Worm (Caenorhabditis elegans) whole organism, L3 larva: ENCODE results near the gene C17H12.6.

ENCODE experiments used
- R02D3.7 ChIP-seq: fragments of 150-350 bp; optimal IDR thresholded peaks from 2 replicates; lab custom pipeline; 2014; ENCODE audit warnings: missing biosample characterization, missing genetic modification characterization
- ZK546.5 ChIP-seq: sonication (generic microtip); optimal IDR thresholded peaks from 2 replicates; lab custom pipeline; 2017; ENCODE audit warnings: missing biosample characterization, missing genetic modification characterization
- aly-2 ChIP-seq: fragments of 150-350 bp; optimal IDR thresholded peaks from 2 replicates; lab custom pipeline; 2014; ENCODE audit warnings: missing biosample characterization, missing genetic modification characterization
- ama-1 ChIP-seq: fragments of 150-350 bp; optimal IDR thresholded peaks from 2 replicates; lab custom pipeline; 2018
- ceh-16 ChIP-seq: sonication (generic microtip); optimal IDR thresholded peaks from 2 replicates; lab custom pipeline; 2017; ENCODE audit warnings: missing biosample characterization, missing genetic modification characterization
- ceh-28 ChIP-seq: fragments of 150-350 bp; optimal IDR thresholded peaks from 2 replicates; lab custom pipeline; 2014; ENCODE audit warnings: missing biosample characterization, missing genetic modification reagents, missing genetic modification characterization
- ceh-82 ChIP-seq: fragments of 150-350 bp; optimal IDR thresholded peaks from 2 replicates; lab custom pipeline; 2014; ENCODE audit warnings: missing biosample characterization, missing genetic modification characterization
- ceh-9 ChIP-seq: sonication (generic microtip); optimal IDR thresholded peaks from 2 replicates; lab custom pipeline; 2018; ENCODE audit warnings: missing biosample characterization, missing genetic modification characterization
- daf-12 ChIP-seq: fragments of 150-350 bp; optimal IDR thresholded peaks from 2 replicates; lab custom pipeline; 2014; ENCODE audit warnings: missing biosample characterization, missing genetic modification reagents, missing genetic modification characterization
- egl-5 ChIP-seq: fragments of 150-350 bp; optimal IDR thresholded peaks from 2 replicates; lab custom pipeline; 2017; ENCODE audit warnings: missing biosample characterization, missing genetic modification reagents, missing genetic modification characterization, inconsistent platforms
- elt-1 ChIP-seq: fragments of 150-350 bp; optimal IDR thresholded peaks from 2 replicates; lab custom pipeline; 2014; ENCODE audit warnings: missing biosample characterization, missing genetic modification characterization
- elt-2 ChIP-seq: sonication (generic microtip); optimal IDR thresholded peaks from 2 replicates; lab custom pipeline; 2016; ENCODE audit warnings: missing genetic modification reagents, mild to moderate bottlenecking, missing genetic modification characterization, missing compliant biosample characterization
- elt-3 ChIP-seq, 3 experiments: fragments of 150-350 bp in 1 of 3; sonication (generic microtip) in 2 of 3; optimal IDR thresholded peaks; 2 replicates in 2 of 3; 4 replicates in 1 of 3; lab custom pipeline; 2014 to 2017; ENCODE audit warnings: missing biosample characterization in 3 of 3, missing genetic modification characterization in 3 of 3
- fkh-10 ChIP-seq: sonication (generic microtip); optimal IDR thresholded peaks from 2 replicates; lab custom pipeline; 2017; ENCODE audit warnings: missing biosample characterization, missing genetic modification reagents, missing genetic modification characterization
- fkh-2 ChIP-seq: fragments of 150-350 bp; optimal IDR thresholded peaks from 2 replicates; lab custom pipeline; 2014; ENCODE audit warnings: missing biosample characterization, missing genetic modification reagents, missing genetic modification characterization
- fos-1 ChIP-seq: fragments of 150-350 bp; optimal IDR thresholded peaks from 2 replicates; lab custom pipeline; 2014; ENCODE audit warnings: missing biosample characterization, missing genetic modification characterization
- hmg-11 ChIP-seq: sonication (generic microtip); optimal IDR thresholded peaks from 2 replicates; lab custom pipeline; 2016; ENCODE audit warnings: missing genetic modification characterization, missing compliant biosample characterization
- jun-1 ChIP-seq: fragments of 150-350 bp; optimal IDR thresholded peaks from 2 replicates; lab custom pipeline; 2014; ENCODE audit warnings: missing biosample characterization, missing genetic modification reagents, missing genetic modification characterization
- lin-15B ChIP-seq: fragments of 150-350 bp; optimal IDR thresholded peaks from 2 replicates; lab custom pipeline; 2014; ENCODE audit warnings: missing biosample characterization, missing genetic modification characterization
- lin-39 ChIP-seq: fragments of 150-350 bp; optimal IDR thresholded peaks from 2 replicates; lab custom pipeline; 2018; ENCODE audit warnings: missing biosample characterization, missing genetic modification reagents, missing genetic modification characterization
- lsy-12 ChIP-seq: sonication (generic microtip); optimal IDR thresholded peaks from 2 replicates; lab custom pipeline; 2016; ENCODE audit warnings: mild to moderate bottlenecking, missing genetic modification characterization, missing compliant biosample characterization
- mdl-1 ChIP-seq: fragments of 150-350 bp; optimal IDR thresholded peaks from 2 replicates; lab custom pipeline; 2014; ENCODE audit warnings: missing biosample characterization, missing genetic modification characterization
- mml-1 ChIP-seq: fragments of 150-350 bp; sonication (generic microtip); optimal IDR thresholded peaks from 3 replicates; lab custom pipeline; 2014; ENCODE audit warnings: missing biosample characterization, missing genetic modification characterization
- nhr-11 ChIP-seq: fragments of 150-350 bp; optimal IDR thresholded peaks from 2 replicates; lab custom pipeline; 2014; ENCODE audit warnings: missing biosample characterization, missing genetic modification characterization
- nhr-12 ChIP-seq: fragments of 150-350 bp; optimal IDR thresholded peaks from 2 replicates; lab custom pipeline; 2014; ENCODE audit warnings: missing biosample characterization, missing genetic modification characterization
- nhr-237 ChIP-seq: fragments of 150-350 bp; optimal IDR thresholded peaks from 2 replicates; lab custom pipeline; 2014; ENCODE audit warnings: missing biosample characterization, missing genetic modification characterization
- nhr-25 ChIP-seq: sonication (generic microtip); optimal IDR thresholded peaks from 2 replicates; lab custom pipeline; 2017; ENCODE audit warnings: missing biosample characterization, missing genetic modification characterization
- nhr-28 ChIP-seq: fragments of 150-350 bp; optimal IDR thresholded peaks from 2 replicates; lab custom pipeline; 2014; ENCODE audit warnings: missing biosample characterization, missing genetic modification characterization
- nhr-43 ChIP-seq: sonication (generic microtip); optimal IDR thresholded peaks from 2 replicates; lab custom pipeline; 2016; ENCODE audit warnings: mild to moderate bottlenecking, missing genetic modification characterization, missing compliant biosample characterization; ENCODE audit not compliant: poor library complexity, severe bottlenecking
- nhr-67 ChIP-seq: fragments of 150-350 bp; optimal IDR thresholded peaks from 2 replicates; lab custom pipeline; 2014; ENCODE audit warnings: missing biosample characterization, missing genetic modification characterization
- nhr-76 ChIP-seq: fragments of 150-350 bp; sonication (generic microtip); optimal IDR thresholded peaks from 5 replicates; lab custom pipeline; 2014; ENCODE audit warnings: missing biosample characterization, missing genetic modification characterization
- pqm-1 ChIP-seq: fragments of 150-350 bp; optimal IDR thresholded peaks from 2 replicates; lab custom pipeline; 2017; ENCODE audit warnings: missing biosample characterization, missing genetic modification characterization, inconsistent platforms
- skn-1 ChIP-seq: fragments of 150-350 bp; optimal IDR thresholded peaks from 2 replicates; lab custom pipeline; 2014; ENCODE audit warnings: missing biosample characterization, missing genetic modification characterization
- snpc-4 ChIP-seq: fragments of 150-350 bp; optimal IDR thresholded peaks from 2 replicates; lab custom pipeline; 2014; ENCODE audit warnings: missing biosample characterization, missing genetic modification characterization
- tbx-2 ChIP-seq: sonication (generic microtip); optimal IDR thresholded peaks from 2 replicates; lab custom pipeline; 2016; ENCODE audit warnings: mild to moderate bottlenecking, missing genetic modification characterization, missing compliant biosample characterization
- unc-39 ChIP-seq: sonication (generic microtip); optimal IDR thresholded peaks from 4 replicates; lab custom pipeline; 2017; ENCODE audit warnings: missing biosample characterization, missing genetic modification characterization
- unc-62 ChIP-seq: fragments of 150-350 bp; sonication (generic microtip); optimal IDR thresholded peaks from 4 replicates; lab custom pipeline; 2014; ENCODE audit warnings: missing biosample characterization, missing genetic modification reagents, missing genetic modification characterization
- ztf-11 ChIP-seq: fragments of 150-350 bp; optimal IDR thresholded peaks from 2 replicates; lab custom pipeline; 2014; ENCODE audit warnings: missing biosample characterization, missing genetic modification characterization
- ztf-4 ChIP-seq: fragments of 150-350 bp; optimal IDR thresholded peaks from 2 replicates; lab custom pipeline; 2014; ENCODE audit warnings: missing biosample characterization, missing genetic modification characterization

Gene C17H12.6

ce11 chrIV:6822406-6822805, at the start of gene C17H12.6:
TSS of gene C17H12.6 (minus strand) at chrIV:6822506.
- TF ChIP-seq ceh-16 (tag; lab: Kevin White, UChicago) (no peak), nhr-76 (no peak), jun-1 (tag; lab: Kevin White, UChicago) (no peak)

ce11 chrIV:6867791-6868190, 45.5 kb upstream of the C17H12.6 start, which contains the start of gene srx-20:
TSS of gene srx-20 (plus strand) at chrIV:6868091.
- no peak for TF ChIP-seq mdl-1
- no peak for TF ChIP-seq fkh-2 (tag; lab: Kevin White, UChicago)
- no peak for TF ChIP-seq hmg-11
- no peak for TF ChIP-seq elt-1 (tag; lab: Kevin White, UChicago)
- TF ChIP-seq ceh-9 (tag; lab: Kevin White, UChicago), result no peak

ce11 chrIV:6859270-6859669, 37.0 kb upstream of the C17H12.6 start, which contains the start of gene R13H7.2:
TSS of gene R13H7.2 (minus strand) at chrIV:6859370.
- TF ChIP-seq nhr-76 (no peak), ztf-11 (tag; lab: Kevin White, UChicago) (no peak), ZK546.5 (tag; lab: Kevin White, UChicago) (no peak), elt-1 (tag; lab: Kevin White, UChicago) (no peak), nhr-67 (tag; lab: Kevin White, UChicago) (no peak), fkh-10 (GFP tag; lab: Kevin White, UChicago) (no peak), snpc-4 (tag; lab: Kevin White, UChicago) (no peak), lsy-12 (no peak), ceh-9 (tag; lab: Kevin White, UChicago) (no peak), ceh-82 (no peak), fos-1 (tag; lab: Kevin White, UChicago) (no peak), ceh-28 (no peak)

- TF ChIP-seq ztf-11 (tag; lab: Kevin White, UChicago) (no peak), hmg-11 (no peak), elt-2 (tag; lab: Kevin White, UChicago) (no peak), nhr-11 (tag; lab: Kevin White, UChicago) (no peak), pqm-1 (no peak), ZK546.5 (tag; lab: Kevin White, UChicago) (no peak), elt-3 (tag; optimal IDR thresholded peaks at IDR 0.05; lab: Kevin White, UChicago) (no peak), daf-12 (tag; lab: Kevin White, UChicago) (no peak)
Measured at ce11 chrIV:6852727-6853126, 30.4 kb upstream of the C17H12.6 start.

- TF ChIP-seq ZK546.5 (tag; lab: Kevin White, UChicago) (no peak), daf-12 (tag; lab: Kevin White, UChicago) (no peak), nhr-11 (tag; lab: Kevin White, UChicago) (no peak), lin-39 (no peak), ama-1 (no peak), nhr-237 (tag; lab: Kevin White, UChicago) (no peak), unc-39 (tag; lab: Kevin White, UChicago) (no peak)
Measured at ce11 chrIV:6842470-6843008, 20.2 kb upstream of the C17H12.6 start, which contains the start of gene lip-1. TSS of gene lip-1 (plus strand) at chrIV:6842958.

ce11 chrIV:6841562-6842282, 19.4 kb upstream of the C17H12.6 start:
- TF ChIP-seq elt-2 (tag; lab: Kevin White, UChicago), result peak; percentile 68
- no peak for TF ChIP-seq lin-39

- TF ChIP-seq fkh-10 (GFP tag; lab: Kevin White, UChicago), result peak; percentile 73
- no peak for TF ChIP-seq nhr-12 (tag; lab: Kevin White, UChicago)
- TF ChIP-seq nhr-43 (tag; lab: Kevin White, UChicago), result no peak
- TF ChIP-seq skn-1 (tag; lab: Kevin White, UChicago), result peak; percentile 74
- TF ChIP-seq ztf-4 (tag; lab: Kevin White, UChicago), result no peak
- TF ChIP-seq unc-62, result peak; percentile 69
- TF ChIP-seq nhr-25 (tag; lab: Kevin White, UChicago), result no peak
- peak; percentile 53 for TF ChIP-seq tbx-2 (tag; lab: Kevin White, UChicago)
- TF ChIP-seq elt-1 (tag; lab: Kevin White, UChicago), result peak; percentile 33
- TF ChIP-seq lin-15B (tag; lab: Kevin White, UChicago), result peak; percentile 61
- TF ChIP-seq nhr-76, result no peak
- TF ChIP-seq R02D3.7, result peak; percentile 45
- TF ChIP-seq nhr-28, result no peak
- TF ChIP-seq ZK546.5 (tag; lab: Kevin White, UChicago), result no peak
- TF ChIP-seq aly-2 (tag; lab: Kevin White, UChicago), result no peak
- peak; percentile 60 for TF ChIP-seq lsy-12
- no peak for TF ChIP-seq ceh-9 (tag; lab: Kevin White, UChicago)
- TF ChIP-seq jun-1 (tag; lab: Kevin White, UChicago), result peak; percentile 77
- TF ChIP-seq mml-1 (tag; lab: Kevin White, UChicago), result no peak
- no peak for TF ChIP-seq egl-5
- TF ChIP-seq nhr-11 (tag; lab: Kevin White, UChicago), result peak; percentile 65
- TF ChIP-seq elt-3 (tag; optimal IDR thresholded peaks at IDR 0.05; lab: Kevin White, UChicago), result no peak
- no peak for TF ChIP-seq fkh-2 (tag; lab: Kevin White, UChicago)
Measured at ce11 chrIV:6839091-6839522, 16.8 kb upstream of the C17H12.6 start.
